Fruit fly (Drosophila melanogaster): Measurements from ENCODE around the gene wake.
A peak's percentile ranks its signal among the peaks of the same experiment; 100 is the strongest.

wake gene

dm6 chr3R:22663115-22663514, 23.5 kb downstream of the wake start (continued):
- TF ChIP-seq CG1024 (GFP tag; IDR thresholded peaks at IDR 0.05) = no peak
- TF ChIP-seq Tbp (GFP tag; optimal IDR thresholded peaks at IDR 0.05) = no peak
- peak; percentile 40 for TF ChIP-seq CG10959 (GFP tag; IDR thresholded peaks at IDR 0.05)
- no peak for TF ChIP-seq repo (GFP tag; optimal IDR thresholded peaks at IDR 0.05)
- peak; percentile 61 for TF ChIP-seq Blimp-1 (GFP tag; optimal IDR thresholded peaks at IDR 0.05)
- peak; percentile 83 for TF ChIP-seq sens (GFP tag)
- TF ChIP-seq Oaz (GFP tag; IDR thresholded peaks at IDR 0.05) = peak; percentile 37; the same call in 1 of the 2 replicates
- TF ChIP-seq hb (GFP tag; IDR thresholded peaks at IDR 0.05; ENCODE audit: partially characterized antibody) = no peak
- peak; percentile 33; the same call in 1 of the 3 replicates for TF ChIP-seq CG11695 (GFP tag; IDR thresholded peaks at IDR 0.05)
- TF ChIP-seq CHES-1-like (GFP tag; optimal IDR thresholded peaks at IDR 0.05) = peak; percentile 57
- no peak for TF ChIP-seq Hr39 (optimal IDR thresholded peaks at IDR 0.05)
- no peak for TF ChIP-seq MTF-1 (GFP tag; optimal IDR thresholded peaks at IDR 0.05; ENCODE audit: borderline replicate concordance)
- TF ChIP-seq CG12155 (GFP tag; optimal IDR thresholded peaks at IDR 0.05) = peak; percentile 67
- no peak for TF ChIP-seq CG8944 (GFP tag; optimal IDR thresholded peaks at IDR 0.05)
- TF ChIP-seq Bgb (GFP tag; IDR thresholded peaks at IDR 0.05; ENCODE audit: partially characterized antibody) = no peak
- TF ChIP-seq Poxn (GFP tag; IDR thresholded peaks at IDR 0.05) = no peak
- no peak for TF ChIP-seq CG14860 (GFP tag; IDR thresholded peaks at IDR 0.05; ENCODE audit: partially characterized antibody)
- no peak for TF ChIP-seq CTCF (GFP tag; optimal IDR thresholded peaks at IDR 0.05)
- TF ChIP-seq dpn (GFP tag; optimal IDR thresholded peaks at IDR 0.05) = peak; percentile 48 to 75
- no peak for TF ChIP-seq sd (tag; optimal IDR thresholded peaks at IDR 0.05)
- no peak for TF ChIP-seq CG4282 (GFP tag; optimal IDR thresholded peaks at IDR 0.05)
- peak; percentile 40; the same call in 1 of the 2 replicates for TF ChIP-seq ttk (GFP tag; IDR thresholded peaks at IDR 0.05)
- TF ChIP-seq vvl (GFP tag; IDR thresholded peaks at IDR 0.05) = peak; percentile 43; the same call in 1 of the 2 replicates
- TF ChIP-seq Dad (GFP tag; optimal IDR thresholded peaks at IDR 0.05) = no peak
- TF ChIP-seq CG11456 (GFP tag; IDR thresholded peaks at IDR 0.05) = 0 out of 3 replicates have a peak, but pooled peaks have one; percentile 11
- no peak for TF ChIP-seq insv (GFP tag; optimal IDR thresholded peaks at IDR 0.05)
- no peak for TF ChIP-seq hth (optimal IDR thresholded peaks at IDR 0.05)
- no peak for TF ChIP-seq CG8765 (GFP tag; IDR thresholded peaks at IDR 0.05)
- no peak for TF ChIP-seq CG14050 (GFP tag; IDR thresholded peaks at IDR 0.05)
- no peak for TF ChIP-seq Hr78 (GFP tag; optimal IDR thresholded peaks at IDR 0.05)
- no peak for TF ChIP-seq gce (GFP tag; IDR thresholded peaks at IDR 0.05)
- no peak for TF ChIP-seq sqz (GFP tag; optimal IDR thresholded peaks at IDR 0.05)
- peak; percentile 20 for TF ChIP-seq slp2 (GFP tag; optimal IDR thresholded peaks at IDR 0.05)
- peak; percentile 13 for TF ChIP-seq CG8089 (GFP tag; optimal IDR thresholded peaks at IDR 0.05)
- peak; percentile 41; the same call in 1 of the 2 replicates for TF ChIP-seq MBD-R2 (GFP tag; IDR thresholded peaks at IDR 0.05)
- no peak for TF ChIP-seq tll (GFP tag; optimal IDR thresholded peaks at IDR 0.05)
- TF ChIP-seq CG12071 (GFP tag; optimal IDR thresholded peaks at IDR 0.05) = peak; percentile 58
- no peak for TF ChIP-seq CG6654 (GFP tag; optimal IDR thresholded peaks at IDR 0.05)
- peak; percentile 58 for TF ChIP-seq org-1 (GFP tag; optimal IDR thresholded peaks at IDR 0.05)
- TF ChIP-seq CG11085 (GFP tag; IDR thresholded peaks at IDR 0.05) = no peak
- peak; percentile 63; the same call in 1 of the 2 replicates for TF ChIP-seq Ada2b (GFP tag; IDR thresholded peaks at IDR 0.05)
- TF ChIP-seq unpg (GFP tag; optimal IDR thresholded peaks at IDR 0.05) = peak; percentile 77
- peak; percentile 30 for TF ChIP-seq ewg (GFP tag; optimal IDR thresholded peaks at IDR 0.05)
- TF ChIP-seq CG10462 (GFP tag; optimal IDR thresholded peaks at IDR 0.05) = peak; percentile 54
- no peak for TF ChIP-seq salm (tag; optimal IDR thresholded peaks at IDR 0.05)
- TF ChIP-seq CG4854 (GFP tag; optimal IDR thresholded peaks at IDR 0.05) = no peak
- peak; percentile 14 for TF ChIP-seq trem (tag; optimal IDR thresholded peaks at IDR 0.05)
- TF ChIP-seq CG33213 (GFP tag; optimal IDR thresholded peaks at IDR 0.05) = peak; percentile 28
- peak; percentile 63 for TF ChIP-seq cwo (GFP tag; optimal IDR thresholded peaks at IDR 0.05)
- TF ChIP-seq Neu2 (GFP tag; optimal IDR thresholded peaks at IDR 0.05; ENCODE audit: borderline replicate concordance) = no peak
- TF ChIP-seq p53 (GFP tag; optimal IDR thresholded peaks at IDR 0.05) = no peak
- TF ChIP-seq CG34422 (GFP tag; IDR thresholded peaks at IDR 0.05) = peak; percentile 57; the same call in 2 of the 3 replicates
